Worm (Caenorhabditis elegans): ENCODE results near the gene H39E23.2.

DNA sequence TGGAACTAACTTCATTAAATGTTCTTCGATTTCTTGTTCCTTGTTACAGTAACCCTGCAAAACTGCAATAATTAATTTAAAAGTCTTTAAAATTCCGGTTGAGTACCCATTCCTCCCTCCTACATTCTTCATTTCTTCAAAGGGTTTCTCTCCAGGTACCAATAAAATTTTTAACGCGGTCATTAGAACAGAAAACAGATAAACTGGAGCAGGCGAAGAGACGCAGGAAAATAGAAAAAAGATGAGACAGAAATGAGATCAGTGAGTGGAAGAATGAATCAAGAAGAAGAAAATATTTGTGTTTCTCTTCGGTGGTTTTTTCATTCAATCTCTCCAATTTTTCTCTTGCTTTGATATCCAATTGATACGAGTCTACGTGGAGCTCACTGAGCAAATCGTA is 16.3 kb upstream of the H39E23.2 start, which contains the start of gene D1086.8:
- TF ChIP-seq ces-1 (GFP tag; optimal IDR thresholded peaks at IDR 0.05), result no peak
- no peak for TF ChIP-seq pha-4 (tag; optimal IDR thresholded peaks at IDR 0.05)
- TF ChIP-seq ztf-11 (tag; optimal IDR thresholded peaks at IDR 0.05), result no peak
- no peak for TF ChIP-seq unc-39 (tag; optimal IDR thresholded peaks at IDR 0.05)
- no peak for TF ChIP-seq elt-1 (tag; optimal IDR thresholded peaks at IDR 0.05; ENCODE audit: borderline replicate concordance, insufficient read depth)
- TF ChIP-seq nhr-28 (tag; optimal IDR thresholded peaks at IDR 0.05), result no peak
- no peak for TF ChIP-seq snpc-4 (tag; optimal IDR thresholded peaks at IDR 0.05)

All from whole organism, mixed stage, embryonic.